Worm (Caenorhabditis elegans): ENCODE measurements around the gene F36F12.3.
"Not testable (repeated sequence)": the region's sequence is repeated elsewhere in the genome, so short reads cannot be mapped to it uniquely, and the experiment has no call there.

ce11 chrV:2085745-2086267 is at the start of gene F36F12.3:
- not testable (repeated sequence) for TF ChIP-seq nhr-76 (tag; optimal IDR thresholded peaks at IDR 0.05); zip-8 (tag; optimal IDR thresholded peaks at IDR 0.05); mep-1 (tag; optimal IDR thresholded peaks at IDR 0.05); unc-39 (tag; optimal IDR thresholded peaks at IDR 0.05); lin-13 (tag; optimal IDR thresholded peaks at IDR 0.05); ceh-83 (GFP tag; optimal IDR thresholded peaks at IDR 0.05)
